Worm (Caenorhabditis elegans) whole organism, L1 larva: ENCODE data around the gene F25B3.5.

Source experiments
- C16A3.4 ChIP-seq: fragments of 150-350 bp; optimal IDR thresholded peaks from 2 replicates; lab custom pipeline; 2014; ENCODE audit warnings: missing biosample characterization, missing genetic modification characterization
- C34B4.2 ChIP-seq: sonication (generic microtip); optimal IDR thresholded peaks from 2 replicates; lab custom pipeline; 2017; ENCODE audit warnings: mild to moderate bottlenecking, missing genetic modification characterization, missing compliant biosample characterization
- F16B12.6 ChIP-seq: fragments of 150-350 bp; optimal IDR thresholded peaks from 2 replicates; lab custom pipeline; 2014; ENCODE audit warnings: missing biosample characterization, missing genetic modification characterization
- Y116A8C.19 ChIP-seq: sonication (generic microtip); optimal IDR thresholded peaks from 2 replicates; lab custom pipeline; 2016; ENCODE audit warnings: missing compliant biosample characterization, missing genetic modification characterization, borderline replicate concordance
- aly-2 ChIP-seq: fragments of 150-350 bp; optimal IDR thresholded peaks from 2 replicates; lab custom pipeline; 2014; ENCODE audit warnings: missing biosample characterization, missing genetic modification characterization
- ama-1 ChIP-seq: fragments of 150-350 bp; optimal IDR thresholded peaks from 2 replicates; lab custom pipeline; 2014
- ceh-63 ChIP-seq: fragments of 200-800 bp; sonication (Bioruptor generic); optimal IDR thresholded peaks from 2 replicates; lab custom pipeline; 2018; ENCODE audit warnings: mild to moderate bottlenecking, missing genetic modification characterization, missing compliant biosample characterization
- ceh-8 ChIP-seq: fragments of 200-800 bp; sonication (Bioruptor generic); optimal IDR thresholded peaks from 2 replicates; lab custom pipeline; 2018; ENCODE audit warnings: mild to moderate bottlenecking, missing genetic modification characterization, moderate library complexity, missing compliant biosample characterization
- ceh-90 ChIP-seq: sonication (generic microtip); optimal IDR thresholded peaks from 2 replicates; lab custom pipeline; 2016; ENCODE audit warnings: missing genetic modification characterization, missing compliant biosample characterization
- ces-1 ChIP-seq: fragments of 150-350 bp; optimal IDR thresholded peaks from 2 replicates; lab custom pipeline; 2014; ENCODE audit warnings: missing biosample characterization, missing genetic modification reagents, missing genetic modification characterization
- dsc-1 ChIP-seq: sonication (generic microtip); optimal IDR thresholded peaks from 2 replicates; lab custom pipeline; 2016; ENCODE audit warnings: mild to moderate bottlenecking, missing genetic modification characterization, missing compliant biosample characterization
- efl-1 ChIP-seq, 4 experiments: fragments of 150-350 bp; optimal IDR thresholded peaks in 3 of 4; peaks in 1 of 4; 1 replicate in 1 of 4; 2 replicates in 3 of 4; lab custom pipeline; 2014; ENCODE audit warnings: missing biosample characterization in 2 of 4, missing genetic modification characterization in 2 of 4, missing genetic modification reagents in 2 of 4
- egl-27 ChIP-seq, 2 experiments: fragments of 150-350 bp in 1 of 2; sonication (generic microtip); optimal IDR thresholded peaks; 3 replicates each; lab custom pipeline; 2017 to 2018; ENCODE audit warnings: missing biosample characterization in 2 of 2, missing genetic modification characterization in 2 of 2, missing genetic modification reagents in 2 of 2
- fkh-4 ChIP-seq: sonication (generic microtip); optimal IDR thresholded peaks from 2 replicates; lab custom pipeline; 2016; ENCODE audit warnings: missing compliant biosample characterization, missing genetic modification characterization, borderline replicate concordance
- fkh-8 ChIP-seq: sonication (generic microtip); optimal IDR thresholded peaks from 2 replicates; lab custom pipeline; 2016; ENCODE audit warnings: mild to moderate bottlenecking, missing genetic modification characterization, missing compliant biosample characterization
- fos-1 ChIP-seq: fragments of 150-350 bp; optimal IDR thresholded peaks from 2 replicates; lab custom pipeline; 2014; ENCODE audit warnings: missing biosample characterization, missing genetic modification characterization
- hlh-17 ChIP-seq: fragments of 200-800 bp; sonication (Bioruptor generic); optimal IDR thresholded peaks from 2 replicates; lab custom pipeline; 2018; ENCODE audit warnings: missing genetic modification characterization, mild to moderate bottlenecking, missing compliant biosample characterization, moderate library complexity, borderline replicate concordance
- hlh-4 ChIP-seq: sonication (generic microtip); optimal IDR thresholded peaks from 2 replicates; lab custom pipeline; 2016; ENCODE audit warnings: mild to moderate bottlenecking, missing genetic modification characterization, missing compliant biosample characterization
- hpl-2 ChIP-seq: fragments of 150-350 bp; optimal IDR thresholded peaks from 2 replicates; lab custom pipeline; 2014; ENCODE audit warnings: missing biosample characterization, missing genetic modification reagents, missing genetic modification characterization
- isw-1 ChIP-seq: fragments of 200-800 bp; sonication (Bioruptor generic); IDR thresholded peaks from 2 replicates; pipeline ENCODE4 v1.3.6; 2022; ENCODE audit warnings: missing genetic modification characterization, missing compliant biosample characterization
- jun-1 ChIP-seq: fragments of 150-350 bp; optimal IDR thresholded peaks from 2 replicates; lab custom pipeline; 2014; ENCODE audit warnings: missing biosample characterization, missing genetic modification reagents, missing genetic modification characterization
- lin-15B ChIP-seq: fragments of 150-350 bp; sonication (generic microtip); optimal IDR thresholded peaks from 3 replicates; lab custom pipeline; 2014; ENCODE audit warnings: missing biosample characterization, missing genetic modification characterization
- lin-35 ChIP-seq, 2 experiments: fragments of 150-350 bp; optimal IDR thresholded peaks; 2 replicates each; lab custom pipeline; 2014; ENCODE audit warnings: missing biosample characterization in 2 of 2, missing genetic modification characterization in 2 of 2, missing genetic modification reagents in 2 of 2
- lsy-2 ChIP-seq, 2 experiments: fragments of 150-350 bp; optimal IDR thresholded peaks; 2 replicates each; lab custom pipeline; 2014; ENCODE audit warnings: missing biosample characterization in 2 of 2, missing genetic modification characterization in 2 of 2
- mdl-1 ChIP-seq, 2 experiments: fragments of 150-350 bp; optimal IDR thresholded peaks; 2 replicates each; lab custom pipeline; 2014 to 2017; ENCODE audit warnings: missing biosample characterization in 2 of 2, missing genetic modification characterization in 2 of 2, inconsistent platforms in 1 of 2
- mef-2 ChIP-seq: fragments of 150-350 bp; optimal IDR thresholded peaks from 2 replicates; lab custom pipeline; 2014; ENCODE audit warnings: missing biosample characterization, missing genetic modification characterization
- mep-1 ChIP-seq: fragments of 150-350 bp; optimal IDR thresholded peaks from 2 replicates; lab custom pipeline; 2014; ENCODE audit warnings: missing biosample characterization, missing genetic modification characterization
- nhr-11 ChIP-seq: fragments of 150-350 bp; optimal IDR thresholded peaks from 2 replicates; lab custom pipeline; 2014; ENCODE audit warnings: missing biosample characterization, missing genetic modification characterization
- nhr-19 ChIP-seq: fragments of 200-800 bp; sonication (Bioruptor generic); conservative IDR thresholded peaks from 2 replicates; pipeline ENCODE4 v1.3.6; 2022; ENCODE audit warnings: missing genetic modification characterization, missing compliant biosample characterization
- nhr-20 ChIP-seq: sonication (generic microtip); optimal IDR thresholded peaks from 2 replicates; lab custom pipeline; 2016; ENCODE audit warnings: mild to moderate bottlenecking, missing genetic modification characterization, missing compliant biosample characterization
- nhr-237 ChIP-seq: fragments of 150-350 bp; optimal IDR thresholded peaks from 2 replicates; lab custom pipeline; 2014; ENCODE audit warnings: missing biosample characterization, missing genetic modification characterization
- nhr-47 ChIP-seq: sonication (generic microtip); optimal IDR thresholded peaks from 2 replicates; lab custom pipeline; 2016; ENCODE audit warnings: mild to moderate bottlenecking, missing genetic modification characterization, moderate library complexity, missing compliant biosample characterization
- nhr-76 ChIP-seq: sonication (generic microtip); optimal IDR thresholded peaks from 2 replicates; lab custom pipeline; 2017; ENCODE audit warnings: missing biosample characterization, missing genetic modification characterization
- nhr-84 ChIP-seq: sonication (generic microtip); optimal IDR thresholded peaks from 2 replicates; lab custom pipeline; 2017; ENCODE audit warnings: missing biosample characterization, missing genetic modification characterization
- nhr-90 ChIP-seq: sonication (generic microtip); optimal IDR thresholded peaks from 2 replicates; lab custom pipeline; 2016; ENCODE audit warnings: mild to moderate bottlenecking, missing genetic modification characterization, missing compliant biosample characterization; ENCODE audit not compliant: poor library complexity
- pqm-1 ChIP-seq: sonication (generic microtip); optimal IDR thresholded peaks from 3 replicates; lab custom pipeline; 2017; ENCODE audit warnings: missing biosample characterization, missing genetic modification characterization
- rnt-1 ChIP-seq: sonication (generic microtip); optimal IDR thresholded peaks from 2 replicates; lab custom pipeline; 2016; ENCODE audit warnings: mild to moderate bottlenecking, missing genetic modification characterization, moderate library complexity, missing compliant biosample characterization
- snpc-4 ChIP-seq: fragments of 150-350 bp; optimal IDR thresholded peaks from 2 replicates; lab custom pipeline; 2014; ENCODE audit warnings: missing biosample characterization, missing genetic modification characterization
- snu-23 ChIP-seq: sonication (generic microtip); optimal IDR thresholded peaks from 2 replicates; lab custom pipeline; 2016; ENCODE audit warnings: missing genetic modification characterization, missing compliant biosample characterization
- sox-4 ChIP-seq: sonication (generic microtip); optimal IDR thresholded peaks from 2 replicates; lab custom pipeline; 2016; ENCODE audit warnings: missing genetic modification characterization, missing compliant biosample characterization
- sup-37 ChIP-seq: fragments of 200-800 bp; sonication (Bioruptor generic); optimal IDR thresholded peaks from 2 replicates; lab custom pipeline; 2018; ENCODE audit warnings: mild to moderate bottlenecking, missing genetic modification characterization, missing compliant biosample characterization
- swsn-7 ChIP-seq: sonication (generic microtip); optimal IDR thresholded peaks from 2 replicates; lab custom pipeline; 2016; ENCODE audit warnings: missing genetic modification characterization, missing compliant biosample characterization
- tbx-2 ChIP-seq: sonication (generic microtip); optimal IDR thresholded peaks from 2 replicates; lab custom pipeline; 2016; ENCODE audit warnings: missing genetic modification characterization, missing compliant biosample characterization
- unc-130 ChIP-seq: fragments of 150-350 bp; optimal IDR thresholded peaks from 2 replicates; lab custom pipeline; 2017; ENCODE audit warnings: missing biosample characterization, missing genetic modification characterization, inconsistent platforms
- unc-30 ChIP-seq: sonication (generic microtip); optimal IDR thresholded peaks from 2 replicates; lab custom pipeline; 2017; ENCODE audit warnings: missing biosample characterization, missing genetic modification characterization
- unc-86 ChIP-seq: sonication (generic microtip); optimal IDR thresholded peaks from 2 replicates; lab custom pipeline; 2016; ENCODE audit warnings: missing genetic modification characterization, missing compliant biosample characterization
- unc-98 ChIP-seq: fragments of 200-800 bp; sonication (Bioruptor generic); IDR thresholded peaks from 2 replicates; pipeline ENCODE4 v1.3.6; 2022; ENCODE audit warnings: missing genetic modification characterization, missing compliant biosample characterization
- zag-1 ChIP-seq: fragments of 150-350 bp; optimal IDR thresholded peaks from 2 replicates; lab custom pipeline; 2014; ENCODE audit warnings: missing biosample characterization, missing genetic modification characterization
- ztf-11 ChIP-seq, 2 experiments: sonication (generic microtip); optimal IDR thresholded peaks; 2 replicates each; lab custom pipeline; 2016 to 2017; ENCODE audit warnings: missing genetic modification characterization in 2 of 2, missing biosample characterization in 1 of 2, missing compliant biosample characterization in 1 of 2
- ztf-4 ChIP-seq: fragments of 150-350 bp; optimal IDR thresholded peaks from 2 replicates; lab custom pipeline; 2014; ENCODE audit warnings: missing biosample characterization, missing genetic modification characterization

F25B3.5 gene

ce11 chrV:9549459-9549858 lies 20.6 kb downstream of the F25B3.5 start, which contains the start of gene nstp-10 (continued):
- TF ChIP-seq jun-1 (tag; lab: Kevin White, UChicago), result peak; percentile 7
- TF ChIP-seq nhr-84 (tag; lab: Kevin White, UChicago), result no peak
- TF ChIP-seq nhr-90 (tag; lab: Kevin White, UChicago), result no peak
- TF ChIP-seq unc-86 (tag; lab: Kevin White, UChicago), result peak; percentile 35
- no peak for TF ChIP-seq nhr-76
- no peak for TF ChIP-seq unc-130
- TF ChIP-seq F16B12.6 (tag; lab: Kevin White, UChicago), result peak; percentile 73
- TF ChIP-seq ceh-90 (tag; lab: Kevin White, UChicago), result no peak
- peak; percentile 50 for TF ChIP-seq nhr-19
- TF ChIP-seq lin-35 (GFP tag; optimal IDR thresholded peaks at IDR 0.05; lab: Kevin White, UChicago), result peak; percentile 57 to 69
- TF ChIP-seq rnt-1 (tag; lab: Kevin White, UChicago), result peak; percentile 36
- TF ChIP-seq nhr-11 (tag; lab: Kevin White, UChicago), result no peak
- no peak for TF ChIP-seq ama-1 (lab: Kevin White, UChicago)
- no peak for TF ChIP-seq ces-1 (GFP tag; lab: Kevin White, UChicago)
- no peak for TF ChIP-seq Y116A8C.19 (tag; lab: Kevin White, UChicago)

DNA sequence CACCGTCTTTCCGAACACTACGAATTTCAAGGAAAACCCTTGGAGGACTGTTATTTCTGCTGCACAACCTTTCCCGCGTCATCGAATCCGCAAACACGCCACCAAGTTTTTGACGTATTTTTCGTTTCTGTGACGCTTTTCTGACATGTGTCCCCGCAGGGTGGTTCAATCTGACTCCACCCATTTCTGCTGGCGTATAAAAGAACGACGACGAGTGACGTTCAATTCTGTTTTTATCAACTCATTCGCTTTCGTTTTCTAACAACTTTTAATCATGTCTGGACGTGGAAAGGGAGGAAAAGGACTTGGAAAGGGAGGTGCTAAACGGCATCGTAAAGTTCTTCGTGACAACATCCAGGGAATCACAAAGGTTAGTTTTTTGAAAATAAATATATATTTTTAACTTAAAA lies 23.2 kb downstream of the F25B3.5 start, which contains the start of gene his-37:
Gene his-37 (plus strand): TSS at position 246 of the 410 bp plus-strand sequence.
- TF ChIP-seq tbx-2 (tag; lab: Kevin White, UChicago) (peak; percentile 98), lin-15B (tag; lab: Kevin White, UChicago) (peak; percentile 92), unc-98 (peak; percentile 38; the same call in 1 of the 2 replicates), nhr-237 (tag; lab: Kevin White, UChicago) (peak; percentile 97), unc-86 (tag; lab: Kevin White, UChicago) (peak; percentile 98), ztf-11 (tag; optimal IDR thresholded peaks at IDR 0.05; lab: Kevin White, UChicago) (peak in 1 of 2 experiments; percentile 89), fkh-8 (tag; lab: Kevin White, UChicago) (peak; percentile 100), mdl-1 (tag; optimal IDR thresholded peaks at IDR 0.05; lab: Kevin White, UChicago) (peak; percentile 30 to 97), swsn-7 (peak; percentile 100), Y116A8C.19 (tag; lab: Kevin White, UChicago) (no peak), ceh-63 (GFP tag; lab: Kevin White, UChicago) (peak; percentile 43), egl-27 (tag; optimal IDR thresholded peaks at IDR 0.05; lab: Kevin White, UChicago) (peak; percentile 83), C16A3.4 (tag; lab: Kevin White, UChicago) (peak; percentile 99), nhr-47 (peak; percentile 99), hlh-17 (GFP tag; lab: Kevin White, UChicago) (no peak), zag-1 (peak; percentile 91), nhr-84 (tag; lab: Kevin White, UChicago) (peak; percentile 60), nhr-19 (peak; percentile 99), isw-1 (GFP tag; lab: Robert Waterston, UW) (peak; percentile 95), sup-37 (GFP tag; lab: Kevin White, UChicago) (peak; percentile 92), fos-1 (peak; percentile 97), mep-1 (tag; lab: Kevin White, UChicago) (peak; percentile 99), unc-130 (peak; percentile 99), jun-1 (tag; lab: Kevin White, UChicago) (peak; percentile 99), unc-30 (no peak), pqm-1 (peak; percentile 85), nhr-20 (tag; lab: Kevin White, UChicago) (peak; percentile 99), snu-23 (GFP tag; lab: Kevin White, UChicago) (peak; percentile 99), dsc-1 (tag; lab: Kevin White, UChicago) (peak; percentile 99), fkh-4 (tag; lab: Kevin White, UChicago) (peak; percentile 79), aly-2 (tag; lab: Kevin White, UChicago) (peak; percentile 90), snpc-4 (tag; lab: Kevin White, UChicago) (peak; percentile 93), hpl-2 (GFP tag; lab: Kevin White, UChicago) (peak; percentile 97), C34B4.2 (tag; lab: Kevin White, UChicago) (peak; percentile 62), mef-2 (tag; lab: Kevin White, UChicago) (peak; percentile 92), sox-4 (peak; percentile 97), hlh-4 (no peak), efl-1 (optimal IDR thresholded peaks at IDR 0.05; lab: Kevin White, UChicago) (peak; percentile 93 to 96), efl-1 (GFP tag; optimal IDR thresholded peaks at IDR 0.05 in 1 of 2; lab: Kevin White, UChicago) (peak; percentile 81 to 99), ztf-4 (peak; percentile 98), lsy-2 (tag; optimal IDR thresholded peaks at IDR 0.05; lab: Kevin White, UChicago) (peak; percentile 95 to 97), ceh-8 (GFP tag; lab: Kevin White, UChicago) (peak; percentile 96)
